Fruit fly (Drosophila melanogaster) whole organism, embryonic: Measurements from ENCODE around the gene CG32708.
A peak's percentile ranks its signal among the peaks of the same experiment; 100 is the strongest.

Experiments
- B-H2 ChIP-seq: fragments of 200-800 bp; sonication (Bioruptor generic); optimal IDR thresholded peaks from 2 replicates; lab custom pipeline; 2018; ENCODE audit warnings: missing biosample characterization, mild to moderate bottlenecking, missing genetic modification characterization
- BEAF-32 ChIP-seq: fragments of 200-800 bp; sonication (Bioruptor generic); optimal IDR thresholded peaks from 3 replicates; lab custom pipeline; 2017; ENCODE audit warnings: missing biosample characterization, missing genetic modification characterization, mild to moderate bottlenecking, moderate library complexity, missing genetic modification reagents
- CG1024 ChIP-seq: fragments of 200-800 bp; sonication (Bioruptor generic); IDR thresholded peaks from 2 replicates; pipeline ENCODE4 v1.3.6; 2022; ENCODE audit warnings: missing biosample characterization, missing genetic modification characterization
- CG10654 ChIP-seq: fragments of 200-800 bp; sonication (Bioruptor generic); optimal IDR thresholded peaks from 2 replicates; lab custom pipeline; 2016; ENCODE audit warnings: missing biosample characterization, missing genetic modification characterization
- CG12104 ChIP-seq: fragments of 200-800 bp; sonication (Bioruptor generic); optimal IDR thresholded peaks from 3 replicates; lab custom pipeline; 2016; ENCODE audit warnings: missing biosample characterization, missing genetic modification characterization
- CG13424 ChIP-seq: fragments of 200-800 bp; sonication (Bioruptor generic); optimal IDR thresholded peaks from 2 replicates; lab custom pipeline; 2019; ENCODE audit warnings: missing biosample characterization, mild to moderate bottlenecking, missing genetic modification characterization, moderate library complexity
- CG15479 ChIP-seq: fragments of 200-800 bp; sonication (Bioruptor generic); optimal IDR thresholded peaks from 3 replicates; lab custom pipeline; 2019; ENCODE audit warnings: missing biosample characterization, mild to moderate bottlenecking, missing genetic modification characterization, moderate library complexity
- CG15696 ChIP-seq: fragments of 200-800 bp; sonication (Bioruptor generic); optimal IDR thresholded peaks from 2 replicates; lab custom pipeline; 2019; ENCODE audit warnings: missing biosample characterization, mild to moderate bottlenecking, missing genetic modification characterization, moderate library complexity
- CG16863 ChIP-seq: fragments of 200-800 bp; sonication (Bioruptor generic); optimal IDR thresholded peaks from 3 replicates; lab custom pipeline; 2016; ENCODE audit warnings: missing biosample characterization, missing genetic modification characterization
- CG18599 ChIP-seq: fragments of 200-800 bp; sonication (Bioruptor generic); optimal IDR thresholded peaks from 3 replicates; lab custom pipeline; 2017; ENCODE audit warnings: missing biosample characterization, missing genetic modification characterization, mild to moderate bottlenecking, moderate library complexity, missing genetic modification reagents
- CG30020 ChIP-seq: fragments of 200-800 bp; optimal IDR thresholded peaks from 2 replicates; lab custom pipeline; 2019; ENCODE audit warnings: missing biosample characterization, mild to moderate bottlenecking, missing genetic modification characterization, moderate library complexity
- CG30431 ChIP-seq: fragments of 200-800 bp; sonication (Bioruptor generic); optimal IDR thresholded peaks from 2 replicates; lab custom pipeline; 2017; ENCODE audit warnings: missing biosample characterization, missing genetic modification characterization
- CG31441 ChIP-seq: fragments of 200-800 bp; sonication (Bioruptor generic); IDR thresholded peaks from 2 replicates; pipeline ENCODE4 v1.3.6; 2022; ENCODE audit warnings: missing biosample characterization, missing genetic modification characterization
- CG34224 ChIP-seq: fragments of 200-800 bp; sonication (Bioruptor generic); IDR thresholded peaks from 3 replicates; pipeline ENCODE4 v1.3.6; 2022; ENCODE audit warnings: missing biosample characterization, missing genetic modification characterization; ENCODE audit not compliant: partially characterized antibody
- CG3995 ChIP-seq: fragments of 200-800 bp; sonication (Bioruptor generic); optimal IDR thresholded peaks from 3 replicates; lab custom pipeline; 2016; ENCODE audit warnings: missing biosample characterization, missing genetic modification characterization
- CG4820 ChIP-seq: fragments of 200-800 bp; sonication (Bioruptor generic); optimal IDR thresholded peaks from 3 replicates; lab custom pipeline; 2016; ENCODE audit warnings: missing biosample characterization, missing genetic modification characterization
- CG6254 ChIP-seq: fragments of 200-800 bp; sonication (Bioruptor generic); optimal IDR thresholded peaks from 3 replicates; lab custom pipeline; 2017; ENCODE audit warnings: mild to moderate bottlenecking, missing biosample characterization, missing genetic modification reagents, missing genetic modification characterization
- CG6765 ChIP-seq: fragments of 200-800 bp; sonication (Bioruptor generic); optimal IDR thresholded peaks from 3 replicates; lab custom pipeline; 2017; ENCODE audit warnings: missing biosample characterization, mild to moderate bottlenecking, missing genetic modification characterization
- CG7357 ChIP-seq: fragments of 200-800 bp; sonication (Bioruptor generic); IDR thresholded peaks from 3 replicates; pipeline ENCODE4 v1.3.6; 2022; ENCODE audit warnings: missing biosample characterization, missing genetic modification characterization
- CG7372 ChIP-seq: fragments of 200-800 bp; sonication (Bioruptor generic); IDR thresholded peaks from 2 replicates; pipeline ENCODE4 v1.3.6; 2022; ENCODE audit warnings: missing biosample characterization, missing genetic modification characterization
- CG7745 ChIP-seq: fragments of 200-800 bp; sonication (Bioruptor generic); optimal IDR thresholded peaks from 2 replicates; lab custom pipeline; 2018; ENCODE audit warnings: missing biosample characterization, mild to moderate bottlenecking, missing genetic modification characterization, moderate library complexity
- CG8765 ChIP-seq: fragments of 200-800 bp; sonication (Bioruptor generic); IDR thresholded peaks from 2 replicates; pipeline ENCODE4 v1.3.6; 2022; ENCODE audit warnings: missing biosample characterization, missing genetic modification characterization
- CoRest ChIP-seq: fragments of 200-800 bp; sonication (Bioruptor generic); optimal IDR thresholded peaks from 3 replicates; lab custom pipeline; 2018; ENCODE audit warnings: missing biosample characterization, mild to moderate bottlenecking, missing genetic modification characterization, moderate library complexity
- HLH4C ChIP-seq: fragments of 200-800 bp; sonication (Bioruptor generic); IDR thresholded peaks from 3 replicates; pipeline ENCODE4 v1.3.6; 2022; ENCODE audit warnings: missing biosample characterization, missing genetic modification characterization; ENCODE audit not compliant: partially characterized antibody
- Hey ChIP-seq: fragments of 200-800 bp; sonication (Bioruptor generic); optimal IDR thresholded peaks from 3 replicates; lab custom pipeline; 2018; ENCODE audit warnings: missing biosample characterization, mild to moderate bottlenecking, missing genetic modification characterization
- Hmx ChIP-seq: fragments of 200-800 bp; sonication (Bioruptor generic); optimal IDR thresholded peaks from 2 replicates; lab custom pipeline; 2016; ENCODE audit warnings: missing biosample characterization, missing genetic modification characterization
- MTF-1 ChIP-seq: fragments of 200-800 bp; sonication (Bioruptor generic); optimal IDR thresholded peaks from 2 replicates; lab custom pipeline; 2018; ENCODE audit warnings: missing biosample characterization, mild to moderate bottlenecking, missing genetic modification characterization, borderline replicate concordance
- NK7.1 ChIP-seq: fragments of 200-800 bp; sonication (Bioruptor generic); optimal IDR thresholded peaks from 3 replicates; lab custom pipeline; 2016; ENCODE audit warnings: missing biosample characterization, missing genetic modification characterization
- Nf-YB ChIP-seq: fragments of 200-800 bp; sonication (Bioruptor generic); optimal IDR thresholded peaks from 3 replicates; lab custom pipeline; 2019; ENCODE audit warnings: missing biosample characterization, mild to moderate bottlenecking, missing genetic modification characterization, moderate library complexity
- Oaz ChIP-seq: fragments of 200-800 bp; sonication (Bioruptor generic); IDR thresholded peaks from 2 replicates; pipeline ENCODE4 v1.3.6; 2022; ENCODE audit warnings: missing biosample characterization, missing genetic modification characterization
- Oli ChIP-seq: fragments of 200-800 bp; sonication (Bioruptor generic); optimal IDR thresholded peaks from 2 replicates; lab custom pipeline; 2018; ENCODE audit warnings: missing biosample characterization, mild to moderate bottlenecking, missing genetic modification characterization, moderate library complexity
- Trl ChIP-seq, 3 experiments: fragments of >200 bp in 2 of 3; fragments of 200-800 bp in 1 of 3; sonication (Bioruptor generic) in 1 of 3; optimal IDR thresholded peaks; 2 replicates in 1 of 3; 3 replicates in 2 of 3; lab custom pipeline; 2016 to 2017; ENCODE audit warnings: missing biosample characterization in 1 of 3, missing genetic modification characterization in 1 of 3
- Vsx1 ChIP-seq: fragments of 200-800 bp; sonication (Bioruptor generic); optimal IDR thresholded peaks from 2 replicates; lab custom pipeline; 2017; ENCODE audit warnings: missing biosample characterization, mild to moderate bottlenecking, missing genetic modification characterization, missing genetic modification reagents
- amos ChIP-seq: fragments of 200-800 bp; sonication (Bioruptor generic); IDR thresholded peaks from 2 replicates; pipeline ENCODE4 v1.3.6; 2022; ENCODE audit warnings: missing biosample characterization, missing genetic modification characterization; ENCODE audit not compliant: partially characterized antibody
- chif ChIP-seq, 2 experiments: fragments of 200-800 bp; sonication (Bioruptor generic); optimal IDR thresholded peaks; 3 replicates each; lab custom pipeline; 2016; ENCODE audit warnings: missing biosample characterization in 2 of 2, missing genetic modification characterization in 2 of 2
- dan ChIP-seq: fragments of 200-800 bp; sonication (Bioruptor generic); IDR thresholded peaks from 2 replicates; pipeline ENCODE4 v1.3.6; 2022; ENCODE audit warnings: missing biosample characterization, missing genetic modification characterization
- eve ChIP-seq, 2 experiments: fragments of >200 bp; optimal IDR thresholded peaks; 2 replicates each; lab custom pipeline; 2017; ENCODE audit warnings: missing biosample characterization in 2 of 2, missing genetic modification characterization in 2 of 2
- fd96Cb ChIP-seq: fragments of 200-800 bp; sonication (Bioruptor generic); optimal IDR thresholded peaks from 2 replicates; lab custom pipeline; 2018; ENCODE audit warnings: missing biosample characterization, mild to moderate bottlenecking, missing genetic modification characterization, moderate library complexity
- gcm2 ChIP-seq: fragments of 200-800 bp; sonication (Bioruptor generic); optimal IDR thresholded peaks from 2 replicates; lab custom pipeline; 2016; ENCODE audit warnings: missing biosample characterization, missing genetic modification characterization
- mirr ChIP-seq: fragments of 200-800 bp; sonication (Bioruptor generic); optimal IDR thresholded peaks from 3 replicates; lab custom pipeline; 2018; ENCODE audit warnings: missing biosample characterization, mild to moderate bottlenecking, missing genetic modification characterization
- nmo ChIP-seq: fragments of 200-800 bp; sonication (Bioruptor generic); optimal IDR thresholded peaks from 2 replicates; lab custom pipeline; 2018; ENCODE audit warnings: missing biosample characterization, mild to moderate bottlenecking, missing genetic modification characterization, moderate library complexity
- pb ChIP-seq: fragments of 200-800 bp; sonication (Bioruptor generic); optimal IDR thresholded peaks from 3 replicates; lab custom pipeline; 2016; ENCODE audit warnings: missing biosample characterization, missing genetic modification characterization
- prd ChIP-seq, 3 experiments: fragments of >200 bp in 2 of 3; fragments of 200-800 bp in 1 of 3; sonication (Bioruptor generic) in 1 of 3; optimal IDR thresholded peaks in 2 of 3; IDR thresholded peaks in 1 of 3; 2 replicates in 2 of 3; 3 replicates in 1 of 3; pipeline versions ENCODE4 v1.3.6 to Lab custom; 2017 to 2022; ENCODE audit warnings: missing biosample characterization in 1 of 3, missing genetic modification characterization in 1 of 3
- pros ChIP-seq: fragments of 200-800 bp; sonication (Bioruptor generic); optimal IDR thresholded peaks from 3 replicates; lab custom pipeline; 2019; ENCODE audit warnings: missing biosample characterization, mild to moderate bottlenecking, missing genetic modification characterization, moderate library complexity
- ranshi ChIP-seq: fragments of 200-800 bp; sonication (Bioruptor generic); IDR thresholded peaks from 2 replicates; pipeline ENCODE4 v1.3.6; 2022; ENCODE audit warnings: missing biosample characterization, missing genetic modification characterization
- scrt ChIP-seq: fragments of 200-800 bp; sonication (Bioruptor generic); optimal IDR thresholded peaks from 2 replicates; lab custom pipeline; 2018; ENCODE audit warnings: missing biosample characterization, mild to moderate bottlenecking, missing genetic modification characterization, moderate library complexity
- trh ChIP-seq: fragments of 200-800 bp; sonication (Bioruptor generic); optimal IDR thresholded peaks from 2 replicates; lab custom pipeline; 2016; ENCODE audit warnings: missing biosample characterization, missing genetic modification characterization

Gene CG32708

dm6 chrX:9120828-9121754 lies 35.4 kb downstream of the CG32708 start (continued):
- TF ChIP-seq mirr (no peak), CG8765 (GFP tag; lab: Robert Waterston, UW) (no peak), scrt (GFP tag; lab: Kevin White, UChicago) (peak; percentile 4), CG6254 (peak; percentile 19), B-H2 (GFP tag; lab: Kevin White, UChicago) (no peak), HLH4C (GFP tag; lab: Robert Waterston, UW) (no peak), Trl (optimal IDR thresholded peaks at IDR 0.05; lab: Kevin White, UChicago) (no peak), Trl (GFP tag; optimal IDR thresholded peaks at IDR 0.05; lab: Kevin White, UChicago) (no peak), BEAF-32 (GFP tag; lab: Kevin White, UChicago) (no peak), CG7745 (tag; lab: Kevin White, UChicago) (no peak), CG15479 (GFP tag; lab: Kevin White, UChicago) (no peak), CG18599 (GFP tag; lab: Kevin White, UChicago) (peak; percentile 58), CG3995 (GFP tag; lab: Kevin White, UChicago) (no peak), Vsx1 (no peak), Oli (tag; lab: Kevin White, UChicago) (peak; percentile 53), chif (GFP tag; optimal IDR thresholded peaks at IDR 0.05; lab: Kevin White, UChicago) (peak in 1 of 2 experiments; percentile 52), Hey (tag; lab: Kevin White, UChicago) (no peak), pb (GFP tag; lab: Kevin White, UChicago) (no peak), CG12104 (no peak), CG16863 (GFP tag; lab: Kevin White, UChicago) (peak; percentile 0), CoRest (tag; lab: Kevin White, UChicago) (peak; percentile 31), nmo (GFP tag; lab: Kevin White, UChicago) (peak; percentile 56), dan (no peak), amos (no peak), CG10654 (GFP tag; lab: Kevin White, UChicago) (no peak), CG6765 (GFP tag; lab: Kevin White, UChicago) (no peak), CG13424 (peak; percentile 50), CG34224 (no peak), prd (optimal IDR thresholded peaks at IDR 0.05; lab: Kevin White, UChicago) (no peak), prd (GFP tag; IDR thresholded peaks at IDR 0.05; lab: Robert Waterston, UW) (0 out of 3 replicates have a peak, but pooled peaks have one; percentile 43), CG31441 (GFP tag; lab: Robert Waterston, UW) (peak; percentile 45; the same call in 1 of the 2 replicates), CG7372 (0 out of 2 replicates have a peak, but pooled peaks have one; percentile 12), fd96Cb (tag; lab: Kevin White, UChicago) (peak; percentile 49), ranshi (GFP tag; lab: Robert Waterston, UW) (no peak), trh (GFP tag; lab: Kevin White, UChicago) (no peak), Nf-YB (GFP tag; lab: Kevin White, UChicago) (no peak), MTF-1 (no peak), Hmx (GFP tag; lab: Kevin White, UChicago) (no peak), eve (GFP tag; optimal IDR thresholded peaks at IDR 0.05; lab: Kevin White, UChicago) (no peak), CG30020 (tag; lab: Kevin White, UChicago) (no peak), CG15696 (tag; lab: Kevin White, UChicago) (peak; percentile 8), NK7.1 (GFP tag; lab: Kevin White, UChicago) (peak; percentile 43), CG4820 (peak; percentile 32), CG7357 (GFP tag; lab: Robert Waterston, UW) (no peak), CG1024 (GFP tag; lab: Robert Waterston, UW) (peak; percentile 39; the same call in 1 of the 2 replicates), gcm2 (GFP tag; lab: Kevin White, UChicago) (no peak), pros (GFP tag; lab: Kevin White, UChicago) (no peak), CG30431 (GFP tag; lab: Kevin White, UChicago) (no peak), Oaz (GFP tag; lab: Robert Waterston, UW) (no peak)
